Worm (Caenorhabditis elegans) whole organism, late embryonic: ENCODE data around the gene C33H5.2.

ENCODE experiments used
- C08G9.2 ChIP-seq: sonication (generic microtip); optimal IDR thresholded peaks from 2 replicates; lab custom pipeline; 2016; ENCODE audit warnings: mild to moderate bottlenecking, missing genetic modification characterization, moderate library complexity, missing compliant biosample characterization
- C38D4.7 ChIP-seq: fragments of 200-800 bp; sonication (Bioruptor generic); optimal IDR thresholded peaks from 2 replicates; lab custom pipeline; 2018; ENCODE audit warnings: mild to moderate bottlenecking, missing genetic modification characterization, moderate library complexity, missing compliant biosample characterization
- F13H6.1 ChIP-seq: sonication (generic microtip); optimal IDR thresholded peaks from 2 replicates; lab custom pipeline; 2016; ENCODE audit warnings: missing genetic modification characterization, missing compliant biosample characterization
- K02D7.2 ChIP-seq: sonication (generic microtip); optimal IDR thresholded peaks from 2 replicates; lab custom pipeline; 2017; ENCODE audit warnings: mild to moderate bottlenecking, missing genetic modification characterization, missing compliant biosample characterization
- T23F11.4 ChIP-seq: fragments of 200-800 bp; sonication (Bioruptor generic); optimal IDR thresholded peaks from 2 replicates; lab custom pipeline; 2018; ENCODE audit warnings: mild to moderate bottlenecking, missing genetic modification characterization, missing compliant biosample characterization
- Y22D7AL.16 ChIP-seq: sonication (generic microtip); optimal IDR thresholded peaks from 2 replicates; lab custom pipeline; 2016; ENCODE audit warnings: missing genetic modification characterization, missing compliant biosample characterization
- ahr-1 ChIP-seq: sonication (generic microtip); optimal IDR thresholded peaks from 2 replicates; lab custom pipeline; 2016; ENCODE audit warnings: missing genetic modification characterization, missing compliant biosample characterization
- ceh-14 ChIP-seq: sonication (generic microtip); optimal IDR thresholded peaks from 2 replicates; lab custom pipeline; 2016; ENCODE audit warnings: missing genotype, missing genetic modification characterization, missing compliant biosample characterization
- ceh-18 ChIP-seq: sonication (generic microtip); optimal IDR thresholded peaks from 2 replicates; lab custom pipeline; 2016; ENCODE audit warnings: missing genetic modification characterization, missing compliant biosample characterization
- ceh-22 ChIP-seq: sonication (generic microtip); optimal IDR thresholded peaks from 2 replicates; lab custom pipeline; 2017; ENCODE audit warnings: missing biosample characterization, missing genetic modification characterization
- ceh-30 ChIP-seq: fragments of 150-350 bp; optimal IDR thresholded peaks from 2 replicates; lab custom pipeline; 2014; ENCODE audit warnings: missing biosample characterization, missing genetic modification characterization
- ceh-48 ChIP-seq: sonication (generic microtip); optimal IDR thresholded peaks from 2 replicates; lab custom pipeline; 2016; ENCODE audit warnings: missing genetic modification characterization, inconsistent platforms, missing compliant biosample characterization
- ceh-6 ChIP-seq: fragments of 200-800 bp; sonication (Bioruptor generic); optimal IDR thresholded peaks from 2 replicates; lab custom pipeline; 2018; ENCODE audit warnings: mild to moderate bottlenecking, missing genetic modification characterization, missing compliant biosample characterization
- dve-1 ChIP-seq: sonication (generic microtip); optimal IDR thresholded peaks from 2 replicates; lab custom pipeline; 2017; ENCODE audit warnings: antibody characterized with exemption, mild to moderate bottlenecking, missing genetic modification characterization, missing compliant biosample characterization
- elt-2 ChIP-seq: sonication (generic microtip); optimal IDR thresholded peaks from 2 replicates; lab custom pipeline; 2016; ENCODE audit warnings: missing genetic modification reagents, missing genetic modification characterization, missing compliant biosample characterization
- elt-4 ChIP-seq: sonication (generic microtip); optimal IDR thresholded peaks from 2 replicates; lab custom pipeline; 2016; ENCODE audit warnings: missing genetic modification characterization, missing compliant biosample characterization
- fax-1 ChIP-seq: sonication (generic microtip); optimal IDR thresholded peaks from 2 replicates; lab custom pipeline; 2016; ENCODE audit warnings: missing genotype, missing genetic modification characterization, missing compliant biosample characterization
- fkh-10 ChIP-seq: fragments of 150-350 bp; optimal IDR thresholded peaks from 2 replicates; lab custom pipeline; 2014; ENCODE audit warnings: missing biosample characterization, missing genetic modification reagents, missing genetic modification characterization
- fkh-6 ChIP-seq: sonication (generic microtip); optimal IDR thresholded peaks from 2 replicates; lab custom pipeline; 2016; ENCODE audit warnings: missing genetic modification characterization, missing compliant biosample characterization
- gmeb-2 ChIP-seq: sonication (generic microtip); optimal IDR thresholded peaks from 2 replicates; lab custom pipeline; 2016; ENCODE audit warnings: missing genetic modification characterization, inconsistent platforms, missing compliant biosample characterization
- hlh-13 ChIP-seq: fragments of 200-800 bp; sonication (Bioruptor generic); optimal IDR thresholded peaks from 2 replicates; lab custom pipeline; 2018; ENCODE audit warnings: mild to moderate bottlenecking, missing genetic modification characterization, missing compliant biosample characterization
- hlh-15 ChIP-seq: sonication (generic microtip); optimal IDR thresholded peaks from 2 replicates; lab custom pipeline; 2016; ENCODE audit warnings: missing genetic modification characterization, missing compliant biosample characterization
- hlh-8 ChIP-seq: sonication (generic microtip); optimal IDR thresholded peaks from 2 replicates; lab custom pipeline; 2016; ENCODE audit warnings: missing genotype, missing genetic modification characterization, missing compliant biosample characterization
- madf-2 ChIP-seq: sonication (generic microtip); optimal IDR thresholded peaks from 2 replicates; lab custom pipeline; 2017; ENCODE audit warnings: missing genetic modification characterization, missing compliant biosample characterization
- mec-3 ChIP-seq: sonication (generic microtip); optimal IDR thresholded peaks from 2 replicates; lab custom pipeline; 2016; ENCODE audit warnings: borderline replicate concordance, missing genetic modification characterization, missing compliant biosample characterization
- nfya-1 ChIP-seq: sonication (generic microtip); optimal IDR thresholded peaks from 2 replicates; lab custom pipeline; 2017; ENCODE audit warnings: missing genetic modification characterization, mild to moderate bottlenecking, missing compliant biosample characterization, antibody characterized with exemption, moderate library complexity
- nhr-11 ChIP-seq: fragments of 150-350 bp; optimal IDR thresholded peaks from 2 replicates; lab custom pipeline; 2014; ENCODE audit warnings: missing biosample characterization, missing genetic modification characterization
- npax-4 ChIP-seq: sonication (generic microtip); optimal IDR thresholded peaks from 2 replicates; lab custom pipeline; 2016; ENCODE audit warnings: missing genetic modification characterization, missing compliant biosample characterization
- odd-2 ChIP-seq: sonication (generic microtip); optimal IDR thresholded peaks from 2 replicates; lab custom pipeline; 2017; ENCODE audit warnings: antibody characterized with exemption, mild to moderate bottlenecking, missing genetic modification characterization, missing compliant biosample characterization
- pag-3 ChIP-seq: sonication (generic microtip); optimal IDR thresholded peaks from 2 replicates; lab custom pipeline; 2016; ENCODE audit warnings: missing compliant biosample characterization, missing genetic modification characterization, borderline replicate concordance
- pat-9 ChIP-seq: fragments of 200-800 bp; sonication (Bioruptor generic); optimal IDR thresholded peaks from 2 replicates; lab custom pipeline; 2018; ENCODE audit warnings: mild to moderate bottlenecking, missing genetic modification characterization, moderate library complexity, missing compliant biosample characterization
- pha-2 ChIP-seq: sonication (generic microtip); optimal IDR thresholded peaks from 2 replicates; lab custom pipeline; 2017; ENCODE audit warnings: mild to moderate bottlenecking, missing genetic modification characterization, missing compliant biosample characterization
- pha-4 ChIP-seq: fragments of 150-350 bp; optimal IDR thresholded peaks from 2 replicates; lab custom pipeline; 2018; ENCODE audit warnings: missing biosample characterization, missing genetic modification reagents, missing genetic modification characterization
- pqm-1 ChIP-seq: sonication (generic microtip); optimal IDR thresholded peaks from 2 replicates; lab custom pipeline; 2016; ENCODE audit warnings: missing genetic modification characterization, missing compliant biosample characterization
- ref-2 ChIP-seq: sonication (generic microtip); optimal IDR thresholded peaks from 2 replicates; lab custom pipeline; 2016; ENCODE audit warnings: missing genetic modification characterization, missing compliant biosample characterization
- rnt-1 ChIP-seq: sonication (generic microtip); optimal IDR thresholded peaks from 2 replicates; lab custom pipeline; 2016; ENCODE audit warnings: missing genetic modification characterization, missing compliant biosample characterization
- sdc-2 ChIP-seq: sonication (generic microtip); optimal IDR thresholded peaks from 2 replicates; lab custom pipeline; 2016; ENCODE audit warnings: missing genotype, missing genetic modification characterization, missing compliant biosample characterization
- sox-2 ChIP-seq: fragments of 200-800 bp; sonication (Bioruptor generic); IDR thresholded peaks from 2 replicates; pipeline ENCODE4 v1.3.6; 2022; ENCODE audit warnings: missing genetic modification reagents, missing genetic modification characterization, missing compliant biosample characterization
- syd-9 ChIP-seq: sonication (generic microtip); optimal IDR thresholded peaks from 2 replicates; lab custom pipeline; 2016; ENCODE audit warnings: mild to moderate bottlenecking, missing genetic modification characterization, moderate library complexity, missing compliant biosample characterization
- tbx-2 ChIP-seq: sonication (generic microtip); optimal IDR thresholded peaks from 2 replicates; lab custom pipeline; 2016; ENCODE audit warnings: missing genetic modification characterization, missing compliant biosample characterization
- ttx-3 ChIP-seq: sonication (generic microtip); optimal IDR thresholded peaks from 2 replicates; lab custom pipeline; 2016; ENCODE audit warnings: missing genetic modification reagents, missing genetic modification characterization, missing compliant biosample characterization
- unc-3 ChIP-seq, 2 experiments: fragments of 200-800 bp in 1 of 2; sonication (Bioruptor generic) in 1 of 2; sonication (generic microtip) in 1 of 2; conservative IDR thresholded peaks in 1 of 2; optimal IDR thresholded peaks in 1 of 2; 2 replicates each; pipeline versions ENCODE4 v1.3.6 to Lab custom; 2016 to 2022; ENCODE audit warnings: missing compliant biosample characterization in 2 of 2, missing genetic modification characterization in 2 of 2, missing genetic modification reagents in 1 of 2
- unc-42 ChIP-seq: sonication (generic microtip); optimal IDR thresholded peaks from 2 replicates; lab custom pipeline; 2016; ENCODE audit warnings: missing genotype, missing genetic modification characterization, missing compliant biosample characterization
- unc-86 ChIP-seq: sonication (generic microtip); optimal IDR thresholded peaks from 2 replicates; lab custom pipeline; 2016; ENCODE audit warnings: missing genetic modification characterization, missing compliant biosample characterization
- zip-5 ChIP-seq: sonication (generic microtip); optimal IDR thresholded peaks from 2 replicates; lab custom pipeline; 2016; ENCODE audit warnings: missing genetic modification characterization, missing compliant biosample characterization

C33H5.2 gene

DNA sequence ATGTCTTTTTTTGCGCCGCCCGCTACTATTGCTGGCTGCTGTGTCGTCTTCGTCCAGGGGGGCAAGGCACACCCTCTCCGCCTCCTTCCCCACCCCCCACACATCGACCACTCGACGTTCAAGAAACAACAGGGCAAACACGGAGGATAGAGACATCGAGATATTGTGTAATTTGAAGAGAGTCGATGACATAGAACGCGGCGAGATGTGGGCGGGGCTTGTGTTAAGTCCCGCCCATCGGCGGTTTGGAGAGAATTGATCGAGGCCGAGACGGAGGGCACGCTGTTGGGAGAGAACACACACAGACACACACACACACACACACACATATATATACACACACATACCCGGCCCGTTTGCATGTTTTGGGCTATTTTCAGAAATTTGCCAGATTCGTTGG lies 40.7 kb downstream of the C33H5.2 start (continued):
- TF ChIP-seq nhr-11 (tag; lab: Kevin White, UChicago) = no peak
- peak; percentile 39 for TF ChIP-seq syd-9 (tag; lab: Kevin White, UChicago)
- peak; percentile 74 for TF ChIP-seq rnt-1 (tag; lab: Kevin White, UChicago)
- peak; percentile 64 for TF ChIP-seq ceh-22
- TF ChIP-seq tbx-2 = peak; percentile 81
- no peak for TF ChIP-seq gmeb-2 (tag; lab: Kevin White, UChicago)
- peak; percentile 14 for TF ChIP-seq zip-5
- peak; percentile 33 for TF ChIP-seq unc-42 (tag; lab: Kevin White, UChicago)
- TF ChIP-seq ceh-18 (tag; lab: Kevin White, UChicago) = peak; percentile 84
- peak; percentile 51 for TF ChIP-seq C08G9.2
- peak; percentile 9 for TF ChIP-seq pqm-1 (tag; lab: Kevin White, UChicago)
- peak; percentile 59 for TF ChIP-seq F13H6.1 (tag; lab: Kevin White, UChicago)
- no peak; the same call in 1 of the 2 replicates for TF ChIP-seq sox-2
- peak; percentile 4 for TF ChIP-seq pat-9 (tag; lab: Kevin White, UChicago)
- no peak for TF ChIP-seq fax-1 (tag; lab: Kevin White, UChicago)
- TF ChIP-seq pag-3 (tag; lab: Kevin White, UChicago) = no peak
- TF ChIP-seq elt-4 (tag; lab: Kevin White, UChicago) = no peak
- TF ChIP-seq ttx-3 (tag; lab: Kevin White, UChicago) = no peak
- no peak for TF ChIP-seq pha-4 (tag; lab: Kevin White, UChicago)
- peak; percentile 43 for TF ChIP-seq sdc-2
- peak; percentile 1 for TF ChIP-seq ceh-30
- TF ChIP-seq hlh-8 (tag; lab: Kevin White, UChicago) = no peak
- no peak for TF ChIP-seq pha-2 (tag; lab: Kevin White, UChicago)
- no peak for TF ChIP-seq hlh-13 (GFP tag; lab: Kevin White, UChicago)
- TF ChIP-seq fkh-10 (GFP tag; lab: Kevin White, UChicago) = no peak
- TF ChIP-seq elt-2 (tag; lab: Kevin White, UChicago) = peak; percentile 42
- TF ChIP-seq ceh-48 = peak; percentile 42
- TF ChIP-seq ahr-1 (tag; lab: Kevin White, UChicago) = peak; percentile 1
- no peak for TF ChIP-seq npax-4
- no peak for TF ChIP-seq unc-3 (GFP tag; conservative IDR thresholded peaks at IDR 0.05; lab: Robert Waterston, UW)
- TF ChIP-seq unc-3 (tag; optimal IDR thresholded peaks at IDR 0.05; lab: Kevin White, UChicago) = no peak
- TF ChIP-seq T23F11.4 (GFP tag; lab: Kevin White, UChicago) = peak; percentile 32
- no peak for TF ChIP-seq Y22D7AL.16 (tag; lab: Kevin White, UChicago)
- no peak for TF ChIP-seq odd-2 (tag; lab: Kevin White, UChicago)
- peak; percentile 87 for TF ChIP-seq ref-2 (tag; lab: Kevin White, UChicago)
- peak; percentile 44 for TF ChIP-seq ceh-14 (tag; lab: Kevin White, UChicago)

DNA sequence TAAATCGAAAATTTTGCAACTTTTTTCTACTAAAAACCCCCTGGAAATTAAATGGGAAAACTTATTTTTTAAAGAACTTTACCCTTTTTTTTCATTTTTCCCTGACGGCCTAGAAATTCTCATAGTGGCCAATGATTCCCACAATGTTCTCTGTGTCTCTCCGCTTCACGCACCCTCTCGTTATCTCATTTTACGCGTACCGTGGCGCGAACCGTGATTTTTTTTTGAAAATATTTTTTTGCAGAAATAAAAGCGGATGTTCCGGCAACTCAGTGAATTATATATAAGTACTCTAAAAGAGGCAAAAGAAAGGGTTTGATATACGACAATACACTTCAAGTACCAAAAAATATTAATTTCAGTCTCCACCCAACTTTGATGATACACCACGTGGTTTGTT lies 41.5 kb downstream of the C33H5.2 start, which contains the start of gene C06A6.2:
Gene C06A6.2 (plus strand): TSS at position 237 of the 400 bp plus-strand sequence.
- TF ChIP-seq dve-1 (tag; lab: Kevin White, UChicago) = no peak
- no peak for TF ChIP-seq ceh-6 (GFP tag; lab: Kevin White, UChicago)
- no peak for TF ChIP-seq elt-4 (tag; lab: Kevin White, UChicago)
- no peak for TF ChIP-seq K02D7.2 (tag; lab: Kevin White, UChicago)
- no peak for TF ChIP-seq nhr-11 (tag; lab: Kevin White, UChicago)
- TF ChIP-seq pha-4 (tag; lab: Kevin White, UChicago) = no peak
- no peak for TF ChIP-seq hlh-15 (tag; lab: Kevin White, UChicago)
- TF ChIP-seq madf-2 (tag; lab: Kevin White, UChicago) = no peak
- TF ChIP-seq gmeb-2 (tag; lab: Kevin White, UChicago) = no peak
- TF ChIP-seq hlh-8 (tag; lab: Kevin White, UChicago) = no peak
- TF ChIP-seq sdc-2 = no peak
- TF ChIP-seq mec-3 (tag; lab: Kevin White, UChicago) = no peak
- TF ChIP-seq C38D4.7 (GFP tag; lab: Kevin White, UChicago) = no peak
- TF ChIP-seq nfya-1 (tag; lab: Kevin White, UChicago) = no peak
- TF ChIP-seq unc-86 = no peak
- TF ChIP-seq fkh-6 = no peak
- no peak for TF ChIP-seq unc-42 (tag; lab: Kevin White, UChicago)
- TF ChIP-seq, all 69 proteins: peak for 0
